Worm (Caenorhabditis elegans): ENCODE results near the gene fbxb-47.

Gene fbxb-47

DNA sequence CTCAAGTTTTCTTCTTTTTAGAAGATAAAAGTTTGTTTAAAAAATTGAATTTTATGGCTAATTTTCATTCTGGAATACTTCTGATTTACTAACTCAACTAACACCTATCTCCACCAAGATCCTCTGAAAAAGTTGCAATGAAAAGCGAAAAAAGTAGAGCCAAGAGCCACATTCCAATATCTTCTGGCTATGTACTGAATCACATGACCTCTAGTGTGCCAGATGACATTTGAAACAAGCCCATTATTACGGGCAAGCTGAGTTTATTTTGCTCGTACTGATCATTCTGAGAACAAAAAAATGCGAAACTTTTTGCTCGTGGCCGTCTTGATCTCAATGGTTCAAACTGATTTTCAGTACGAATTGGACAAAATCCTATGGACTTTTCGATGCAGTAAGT, 24.2 kb downstream of the fbxb-47 start, which contains the start of gene irld-36:
TSS of gene irld-36 (plus strand) at position 301 of the 400 bp plus-strand sequence.
- TF ChIP-seq aly-2 (tag; optimal IDR thresholded peaks at IDR 0.05) (no peak), zip-4 (GFP tag; optimal IDR thresholded peaks at IDR 0.05) (no peak), isw-1 (GFP tag; IDR thresholded peaks at IDR 0.05) (no peak), nhr-19 (GFP tag; conservative IDR thresholded peaks at IDR 0.05) (no peak), vab-15 (tag; optimal IDR thresholded peaks at IDR 0.05) (no peak), unc-62 (GFP tag; optimal IDR thresholded peaks at IDR 0.05) (no peak), fkh-10 (GFP tag; optimal IDR thresholded peaks at IDR 0.05) (no peak), zag-1 (tag; optimal IDR thresholded peaks at IDR 0.05) (no peak), lin-13 (GFP tag; optimal IDR thresholded peaks at IDR 0.05) (no peak), rnt-1 (tag; optimal IDR thresholded peaks at IDR 0.05) (no peak), blmp-1 (tag; optimal IDR thresholded peaks at IDR 0.05) (no peak), ceh-88 (GFP tag; IDR thresholded peaks at IDR 0.05) (no peak), ceh-8 (GFP tag; optimal IDR thresholded peaks at IDR 0.05) (no peak), pag-3 (tag; optimal IDR thresholded peaks at IDR 0.05; ENCODE audit: borderline replicate concordance, insufficient read depth) (no peak), ama-1 (optimal IDR thresholded peaks at IDR 0.05) (no peak), F16B12.6 (tag; optimal IDR thresholded peaks at IDR 0.05) (no peak), nhr-84 (tag; optimal IDR thresholded peaks at IDR 0.05) (no peak)

- TF ChIP-seq tbx-2 (tag; optimal IDR thresholded peaks at IDR 0.05) (no peak), Y116A8C.19 (tag; optimal IDR thresholded peaks at IDR 0.05; ENCODE audit: borderline replicate concordance) (no peak), sox-4 (tag; optimal IDR thresholded peaks at IDR 0.05) (no peak), zip-4 (GFP tag; optimal IDR thresholded peaks at IDR 0.05) (no peak), blmp-1 (tag; optimal IDR thresholded peaks at IDR 0.05) (no peak), egl-27 (tag; optimal IDR thresholded peaks at IDR 0.05) (no peak), elt-2 (tag; optimal IDR thresholded peaks at IDR 0.05) (no peak), zag-1 (tag; optimal IDR thresholded peaks at IDR 0.05) (no peak), snpc-4 (tag; optimal IDR thresholded peaks at IDR 0.05) (no peak), nhr-77 (tag; optimal IDR thresholded peaks at IDR 0.05) (no peak), F16B12.6 (tag; optimal IDR thresholded peaks at IDR 0.05) (no peak), lin-39 (tag; optimal IDR thresholded peaks at IDR 0.05) (no peak), mep-1 (tag; optimal IDR thresholded peaks at IDR 0.05) (no peak), ztf-4 (tag; optimal IDR thresholded peaks at IDR 0.05) (no peak), unc-86 (tag; optimal IDR thresholded peaks at IDR 0.05) (no peak), ama-1 (optimal IDR thresholded peaks at IDR 0.05) (no peak), alr-1 (tag; optimal IDR thresholded peaks at IDR 0.05; ENCODE audit: borderline replicate concordance) (no peak), nhr-84 (tag; optimal IDR thresholded peaks at IDR 0.05) (no peak), ztf-11 (tag; optimal IDR thresholded peaks at IDR 0.05) (no peak)
These were observed 27.2 kb downstream of the fbxb-47 start, which contains the start of gene fbxb-17 for ce11 chrII:1676088-1676487. Gene fbxb-17 (plus strand): TSS chrII:1676388.

DNA sequence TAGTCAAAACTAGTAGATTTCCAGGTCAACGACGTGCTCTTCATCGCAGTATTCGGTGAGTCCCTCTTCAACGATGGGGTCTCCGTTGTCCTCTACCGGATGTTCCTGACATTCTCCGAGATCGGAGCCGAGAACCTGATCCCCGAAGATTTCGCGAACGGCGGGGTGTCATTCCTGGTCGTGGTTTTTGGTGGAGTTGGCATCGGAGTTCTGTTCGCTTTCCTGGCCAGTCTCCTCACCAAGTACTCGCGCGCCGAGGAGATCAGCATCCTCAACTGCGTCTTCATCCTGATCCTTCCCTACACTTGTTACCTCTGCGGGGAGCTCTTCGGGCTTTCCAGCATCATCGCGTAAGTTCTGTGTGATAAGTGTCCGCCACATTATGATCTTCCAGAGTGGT, 30.6 kb downstream of the fbxb-47 start:
- no peak for TF ChIP-seq C16A3.4 (tag; optimal IDR thresholded peaks at IDR 0.05)
- no peak for TF ChIP-seq mep-1 (tag; optimal IDR thresholded peaks at IDR 0.05)
- TF ChIP-seq unc-130 (tag; optimal IDR thresholded peaks at IDR 0.05) = no peak
- TF ChIP-seq ztf-4 (tag; optimal IDR thresholded peaks at IDR 0.05) = no peak
- TF ChIP-seq lin-15B (tag; optimal IDR thresholded peaks at IDR 0.05) = no peak
- no peak for TF ChIP-seq xbp-1 (tag; optimal IDR thresholded peaks at IDR 0.05)
- TF ChIP-seq fkh-4 (tag; optimal IDR thresholded peaks at IDR 0.05; ENCODE audit: borderline replicate concordance) = no peak
- TF ChIP-seq fos-1 (tag; optimal IDR thresholded peaks at IDR 0.05) = no peak
- TF ChIP-seq ets-5 (GFP tag; IDR thresholded peaks at IDR 0.05) = no peak
- no peak for TF ChIP-seq nhr-77 (tag; optimal IDR thresholded peaks at IDR 0.05)
- TF ChIP-seq mef-2 (tag; optimal IDR thresholded peaks at IDR 0.05) = no peak
- no peak for TF ChIP-seq egl-27 (tag; optimal IDR thresholded peaks at IDR 0.05)
- TF ChIP-seq alr-1 (tag; optimal IDR thresholded peaks at IDR 0.05; ENCODE audit: borderline replicate concordance) = no peak
- TF ChIP-seq hlh-17 (GFP tag; optimal IDR thresholded peaks at IDR 0.05; ENCODE audit: borderline replicate concordance) = no peak
- no peak for TF ChIP-seq ztf-11 (tag; optimal IDR thresholded peaks at IDR 0.05)

All from whole organism, L1 larva.